Fruit fly (Drosophila melanogaster) whole organism, embryonic: ENCODE measurements around the gene Obp99c.

Experiments
- ATbp ChIP-seq: fragments of 200-800 bp; sonication (Bioruptor generic); optimal IDR thresholded peaks from 2 replicates; lab custom pipeline; 2017; ENCODE audit warnings: missing biosample characterization, mild to moderate bottlenecking, missing genetic modification characterization, missing genetic modification reagents
- CG10274 ChIP-seq: fragments of 200-800 bp; sonication (Bioruptor generic); optimal IDR thresholded peaks from 3 replicates; lab custom pipeline; 2017; ENCODE audit warnings: missing biosample characterization, mild to moderate bottlenecking, missing genetic modification characterization
- CG10462 ChIP-seq: fragments of 200-800 bp; sonication (Bioruptor generic); optimal IDR thresholded peaks from 2 replicates; lab custom pipeline; 2016; ENCODE audit warnings: missing biosample characterization, missing genetic modification characterization
- CG10654 ChIP-seq: fragments of 200-800 bp; sonication (Bioruptor generic); optimal IDR thresholded peaks from 2 replicates; lab custom pipeline; 2016; ENCODE audit warnings: missing biosample characterization, missing genetic modification characterization
- CG13296 ChIP-seq: fragments of 200-800 bp; sonication (Bioruptor generic); optimal IDR thresholded peaks from 3 replicates; lab custom pipeline; 2018; ENCODE audit warnings: missing biosample characterization, mild to moderate bottlenecking, missing genetic modification characterization
- CG15269 ChIP-seq: fragments of 200-800 bp; sonication (Bioruptor generic); optimal IDR thresholded peaks from 2 replicates; lab custom pipeline; 2018; ENCODE audit warnings: missing biosample characterization, mild to moderate bottlenecking, missing genetic modification characterization, moderate library complexity
- CG17912 ChIP-seq: fragments of 200-800 bp; sonication (Bioruptor generic); optimal IDR thresholded peaks from 2 replicates; lab custom pipeline; 2018; ENCODE audit warnings: missing biosample characterization, mild to moderate bottlenecking, missing genetic modification characterization
- CG2712 ChIP-seq: fragments of 200-800 bp; optimal IDR thresholded peaks from 3 replicates; lab custom pipeline; 2019; ENCODE audit warnings: missing biosample characterization, mild to moderate bottlenecking, missing genetic modification characterization, moderate library complexity
- CG31388 ChIP-seq: fragments of 200-800 bp; sonication (Bioruptor generic); optimal IDR thresholded peaks from 2 replicates; lab custom pipeline; 2016; ENCODE audit warnings: missing biosample characterization, missing genetic modification characterization
- CG31441 ChIP-seq: fragments of 200-800 bp; sonication (Bioruptor generic); IDR thresholded peaks from 2 replicates; pipeline ENCODE4 v1.3.6; 2022; ENCODE audit warnings: missing biosample characterization, missing genetic modification characterization
- CG3163 ChIP-seq: fragments of 200-800 bp; sonication (Bioruptor generic); optimal IDR thresholded peaks from 3 replicates; lab custom pipeline; 2016; ENCODE audit warnings: missing biosample characterization, missing genetic modification characterization
- CG3281 ChIP-seq: fragments of 200-800 bp; sonication (Bioruptor generic); optimal IDR thresholded peaks from 3 replicates; lab custom pipeline; 2017; ENCODE audit warnings: missing biosample characterization, mild to moderate bottlenecking, missing genetic modification characterization
- CG34422 ChIP-seq: fragments of 200-800 bp; sonication (Bioruptor generic); IDR thresholded peaks from 3 replicates; pipeline ENCODE4 v1.3.6; 2022; ENCODE audit warnings: missing biosample characterization, missing genetic modification characterization
- CG4404 ChIP-seq: fragments of 200-800 bp; sonication (Bioruptor generic); IDR thresholded peaks from 2 replicates; pipeline ENCODE4 v1.3.6; 2022; ENCODE audit warnings: missing biosample characterization, missing genetic modification characterization
- CG4854 ChIP-seq: fragments of 200-800 bp; sonication (Bioruptor generic); optimal IDR thresholded peaks from 2 replicates; lab custom pipeline; 2016; ENCODE audit warnings: missing biosample characterization, missing genetic modification characterization, inconsistent platforms
- CG5245 ChIP-seq: fragments of 200-800 bp; sonication (Bioruptor generic); optimal IDR thresholded peaks from 3 replicates; lab custom pipeline; 2016; ENCODE audit warnings: missing biosample characterization, missing genetic modification characterization
- CG8388 ChIP-seq: fragments of 200-800 bp; sonication (Bioruptor generic); optimal IDR thresholded peaks from 2 replicates; lab custom pipeline; 2019; ENCODE audit warnings: missing biosample characterization, mild to moderate bottlenecking, missing genetic modification characterization, moderate library complexity
- CG8478 ChIP-seq: fragments of >200 bp; optimal IDR thresholded peaks from 2 replicates; lab custom pipeline; 2018
- CG9817 ChIP-seq: fragments of 200-800 bp; sonication (Bioruptor generic); optimal IDR thresholded peaks from 2 replicates; lab custom pipeline; 2018; ENCODE audit warnings: missing biosample characterization, mild to moderate bottlenecking, missing genetic modification characterization, moderate library complexity
- Chrac-16 ChIP-seq: fragments of 200-800 bp; sonication (Bioruptor generic); optimal IDR thresholded peaks from 3 replicates; lab custom pipeline; 2016; ENCODE audit warnings: missing biosample characterization, missing genetic modification characterization
- HmgD ChIP-seq: fragments of 200-800 bp; sonication (Bioruptor generic); optimal IDR thresholded peaks from 3 replicates; lab custom pipeline; 2016; ENCODE audit warnings: missing biosample characterization, missing genetic modification characterization
- Lpt ChIP-seq: fragments of >200 bp; optimal IDR thresholded peaks from 2 replicates; lab custom pipeline; 2018; ENCODE audit warnings: missing biosample characterization, missing genetic modification characterization
- MBD-R2 ChIP-seq: fragments of 200-800 bp; sonication (Bioruptor generic); IDR thresholded peaks from 2 replicates; pipeline ENCODE4 v1.3.6; 2022; ENCODE audit warnings: missing biosample characterization, missing genetic modification characterization
- NC2β ChIP-seq: fragments of 200-800 bp; sonication (Bioruptor generic); optimal IDR thresholded peaks from 2 replicates; lab custom pipeline; 2016; ENCODE audit warnings: missing biosample characterization, missing genetic modification characterization
- NK7.1 ChIP-seq: fragments of 200-800 bp; sonication (Bioruptor generic); optimal IDR thresholded peaks from 3 replicates; lab custom pipeline; 2016; ENCODE audit warnings: missing biosample characterization, missing genetic modification characterization
- Nf-YA ChIP-seq: fragments of 200-800 bp; sonication (Bioruptor generic); IDR thresholded peaks from 2 replicates; pipeline ENCODE4 v1.3.6; 2022; ENCODE audit warnings: missing biosample characterization, missing genetic modification characterization
- Nf-YB ChIP-seq: fragments of 200-800 bp; sonication (Bioruptor generic); optimal IDR thresholded peaks from 3 replicates; lab custom pipeline; 2019; ENCODE audit warnings: missing biosample characterization, mild to moderate bottlenecking, missing genetic modification characterization, moderate library complexity
- Scr ChIP-seq: fragments of 200-800 bp; sonication (Bioruptor generic); IDR thresholded peaks from 2 replicates; pipeline ENCODE4 v1.3.6; 2022; ENCODE audit warnings: missing biosample characterization, missing genetic modification characterization; ENCODE audit not compliant: partially characterized antibody
- Six4 ChIP-seq: fragments of 200-800 bp; sonication (Bioruptor generic); optimal IDR thresholded peaks from 2 replicates; lab custom pipeline; 2016; ENCODE audit warnings: missing biosample characterization, missing genetic modification characterization
- Sox102F ChIP-seq: fragments of 200-800 bp; sonication (Bioruptor generic); optimal IDR thresholded peaks from 2 replicates; lab custom pipeline; 2018; ENCODE audit warnings: missing biosample characterization, mild to moderate bottlenecking, missing genetic modification characterization, moderate library complexity
- az2 ChIP-seq: fragments of 200-800 bp; sonication (Bioruptor generic); optimal IDR thresholded peaks from 3 replicates; lab custom pipeline; 2016; ENCODE audit warnings: missing biosample characterization, missing genetic modification characterization
- bigmax ChIP-seq: fragments of 200-800 bp; sonication (Bioruptor generic); optimal IDR thresholded peaks from 2 replicates; lab custom pipeline; 2018; ENCODE audit warnings: missing biosample characterization, mild to moderate bottlenecking, missing genetic modification characterization
- bowl ChIP-seq: fragments of 200-800 bp; sonication (Bioruptor generic); IDR thresholded peaks from 2 replicates; pipeline ENCODE4 v1.3.6; 2022; ENCODE audit warnings: missing biosample characterization, missing genetic modification characterization
- bsh ChIP-seq, 2 experiments: fragments of 200-800 bp; sonication (Bioruptor generic); optimal IDR thresholded peaks; 2 replicates each; lab custom pipeline; 2017 to 2018; ENCODE audit warnings: mild to moderate bottlenecking in 2 of 2, missing biosample characterization in 2 of 2, missing genetic modification characterization in 2 of 2, moderate library complexity in 1 of 2
- caup ChIP-seq: fragments of 200-800 bp; sonication (Bioruptor generic); optimal IDR thresholded peaks from 3 replicates; lab custom pipeline; 2017; ENCODE audit warnings: missing biosample characterization, mild to moderate bottlenecking, missing genetic modification characterization, moderate library complexity; ENCODE audit not compliant: severe bottlenecking
- dm ChIP-seq: fragments of 200-800 bp; sonication (Bioruptor generic); optimal IDR thresholded peaks from 3 replicates; lab custom pipeline; 2016; ENCODE audit warnings: missing biosample characterization, missing genetic modification characterization
- exex ChIP-seq: fragments of 200-800 bp; sonication (Bioruptor generic); optimal IDR thresholded peaks from 4 replicates; lab custom pipeline; 2018; ENCODE audit warnings: missing biosample characterization, mild to moderate bottlenecking, missing genetic modification characterization, moderate library complexity
- eyg ChIP-seq: fragments of 200-800 bp; sonication (Bioruptor generic); optimal IDR thresholded peaks from 3 replicates; lab custom pipeline; 2016; ENCODE audit warnings: missing biosample characterization, missing genetic modification characterization
- gcm ChIP-seq: fragments of 200-800 bp; sonication (Bioruptor generic); optimal IDR thresholded peaks from 2 replicates; lab custom pipeline; 2019; ENCODE audit warnings: missing biosample characterization, mild to moderate bottlenecking, missing genetic modification characterization, moderate library complexity
- knrl ChIP-seq: fragments of 200-800 bp; sonication (Bioruptor generic); IDR thresholded peaks from 3 replicates; pipeline ENCODE4 v1.3.6; 2022; ENCODE audit warnings: missing biosample characterization, missing genetic modification characterization; ENCODE audit not compliant: partially characterized antibody
- lola ChIP-seq, 3 experiments: fragments of >200 bp in 2 of 3; fragments of 200-800 bp in 1 of 3; sonication (Bioruptor generic) in 1 of 3; optimal IDR thresholded peaks; 2 replicates each; lab custom pipeline; 2017 to 2019; ENCODE audit warnings: missing biosample characterization in 3 of 3, missing genetic modification characterization in 3 of 3, mild to moderate bottlenecking in 1 of 3, moderate library complexity in 1 of 3
- nmo ChIP-seq: fragments of 200-800 bp; sonication (Bioruptor generic); optimal IDR thresholded peaks from 2 replicates; lab custom pipeline; 2018; ENCODE audit warnings: missing biosample characterization, mild to moderate bottlenecking, missing genetic modification characterization, moderate library complexity
- prd ChIP-seq, 3 experiments: fragments of >200 bp in 2 of 3; fragments of 200-800 bp in 1 of 3; sonication (Bioruptor generic) in 1 of 3; optimal IDR thresholded peaks in 2 of 3; IDR thresholded peaks in 1 of 3; 2 replicates in 2 of 3; 3 replicates in 1 of 3; pipeline versions ENCODE4 v1.3.6 to Lab custom; 2017 to 2022; ENCODE audit warnings: missing biosample characterization in 1 of 3, missing genetic modification characterization in 1 of 3
- salm ChIP-seq: fragments of 200-800 bp; sonication (Bioruptor generic); optimal IDR thresholded peaks from 2 replicates; lab custom pipeline; 2018; ENCODE audit warnings: missing biosample characterization, mild to moderate bottlenecking, missing genetic modification characterization
- schlank ChIP-seq: fragments of 200-800 bp; sonication (Bioruptor generic); optimal IDR thresholded peaks from 2 replicates; lab custom pipeline; 2018; ENCODE audit warnings: missing biosample characterization, mild to moderate bottlenecking, missing genetic modification characterization
- sd ChIP-seq: fragments of 200-800 bp; sonication (Bioruptor generic); optimal IDR thresholded peaks from 3 replicates; lab custom pipeline; 2018; ENCODE audit warnings: missing biosample characterization, mild to moderate bottlenecking, missing genetic modification characterization, moderate library complexity
- slou ChIP-seq: fragments of 200-800 bp; sonication (Bioruptor generic); optimal IDR thresholded peaks from 3 replicates; lab custom pipeline; 2016; ENCODE audit warnings: missing biosample characterization, missing genetic modification characterization
- trh ChIP-seq: fragments of 200-800 bp; sonication (Bioruptor generic); optimal IDR thresholded peaks from 2 replicates; lab custom pipeline; 2016; ENCODE audit warnings: missing biosample characterization, missing genetic modification characterization
- vvl ChIP-seq: fragments of 200-800 bp; sonication (Bioruptor generic); IDR thresholded peaks from 2 replicates; pipeline ENCODE4 v1.3.6; 2022; ENCODE audit warnings: missing biosample characterization, missing genetic modification characterization
- wdn ChIP-seq: fragments of 200-800 bp; sonication (Bioruptor generic); IDR thresholded peaks from 2 replicates; pipeline ENCODE4 v1.3.6; 2022; ENCODE audit warnings: missing biosample characterization, missing genetic modification characterization
- zf30C ChIP-seq: fragments of 200-800 bp; sonication (Bioruptor generic); optimal IDR thresholded peaks from 3 replicates; lab custom pipeline; 2018; ENCODE audit warnings: missing biosample characterization, mild to moderate bottlenecking, missing genetic modification characterization

The Obp99c gene

DNA sequence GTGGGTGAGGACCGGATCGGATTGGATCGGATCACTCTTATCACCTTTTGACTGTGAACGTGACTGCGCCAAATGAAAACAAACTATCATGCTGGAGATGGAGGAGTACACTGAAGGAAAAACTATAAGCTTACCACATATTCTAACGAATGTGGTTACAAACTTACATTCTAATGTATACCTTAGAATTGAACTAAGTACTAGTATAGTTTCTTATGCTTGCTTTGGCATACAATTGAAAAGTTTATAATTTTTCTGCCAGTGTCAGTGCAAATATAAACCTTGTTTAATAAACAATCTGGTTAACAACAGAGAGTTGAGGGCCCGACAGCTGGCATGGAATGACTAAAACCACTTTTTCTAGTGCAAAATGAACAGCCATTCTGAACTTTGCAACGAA is 28.4 kb upstream of the Obp99c start (continued):
- TF ChIP-seq knrl (no peak), Six4 (GFP tag; lab: Kevin White, UChicago) (peak; percentile 5), exex (tag; lab: Kevin White, UChicago) (no peak), Chrac-16 (GFP tag; lab: Kevin White, UChicago) (no peak), Nf-YB (no peak), CG34422 (GFP tag; lab: Robert Waterston, UW) (no peak), az2 (no peak), salm (tag; lab: Kevin White, UChicago) (peak; percentile 32), CG15269 (tag; lab: Kevin White, UChicago) (peak; percentile 22), nmo (GFP tag; lab: Kevin White, UChicago) (peak; percentile 25), Nf-YA (GFP tag; lab: Robert Waterston, UW) (0 out of 2 replicates have a peak, but pooled peaks have one; percentile 19), CG2712 (peak; percentile 38), gcm (GFP tag; lab: Kevin White, UChicago) (no peak), HmgD (GFP tag; lab: Kevin White, UChicago) (no peak), CG13296 (GFP tag; lab: Kevin White, UChicago) (no peak), CG3163 (GFP tag; lab: Kevin White, UChicago) (no peak), vvl (GFP tag; lab: Robert Waterston, UW) (peak; percentile 51), caup (GFP tag; lab: Kevin White, UChicago) (no peak), CG4854 (GFP tag; lab: Kevin White, UChicago) (no peak), CG3281 (GFP tag; lab: Kevin White, UChicago) (no peak), NK7.1 (no peak), wdn (GFP tag; lab: Robert Waterston, UW) (no peak), zf30C (GFP tag; lab: Kevin White, UChicago) (no peak), eyg (GFP tag; lab: Kevin White, UChicago) (no peak), lola (GFP tag; optimal IDR thresholded peaks at IDR 0.05; lab: Kevin White, UChicago) (no peak), CG10274 (GFP tag; lab: Kevin White, UChicago) (no peak), bsh (GFP tag; optimal IDR thresholded peaks at IDR 0.05; lab: Kevin White, UChicago) (peak in 1 of 2 experiments; percentile 47), CG17912 (GFP tag; lab: Kevin White, UChicago) (no peak), CG31388 (GFP tag; lab: Kevin White, UChicago) (no peak), CG8388 (GFP tag; lab: Kevin White, UChicago) (peak; percentile 53), Lpt (GFP tag; lab: Kevin White, UChicago) (no peak), CG5245 (no peak), CG9817 (tag; lab: Kevin White, UChicago) (peak; percentile 4), schlank (tag; lab: Kevin White, UChicago) (no peak), CG8478 (no peak), CG31441 (GFP tag; lab: Robert Waterston, UW) (no peak), MBD-R2 (no peak), trh (GFP tag; lab: Kevin White, UChicago) (no peak), dm (GFP tag; lab: Kevin White, UChicago) (no peak), Scr (GFP tag; lab: Robert Waterston, UW) (no peak), prd (optimal IDR thresholded peaks at IDR 0.05; lab: Kevin White, UChicago) (no peak), prd (GFP tag; IDR thresholded peaks at IDR 0.05; lab: Robert Waterston, UW) (peak; percentile 31; the same call in 1 of the 3 replicates), CG10654 (GFP tag; lab: Kevin White, UChicago) (peak; percentile 11), bigmax (GFP tag; lab: Kevin White, UChicago) (no peak), slou (no peak), CG4404 (GFP tag; lab: Robert Waterston, UW) (no peak), Sox102F (GFP tag; lab: Kevin White, UChicago) (peak; percentile 73), NC2β (GFP tag; lab: Kevin White, UChicago) (no peak), bowl (no peak), ATbp (GFP tag; lab: Kevin White, UChicago) (peak; percentile 63), CG10462 (no peak), sd (no peak)
